Worm (Caenorhabditis elegans) whole organism, L1 larva: ENCODE measurements around the gene snb-1.

Source experiments
- C04F5.9 ChIP-seq: sonication (generic microtip); optimal IDR thresholded peaks from 2 replicates; lab custom pipeline; 2016; ENCODE audit warnings: missing genetic modification characterization, missing compliant biosample characterization
- C16A3.4 ChIP-seq: fragments of 150-350 bp; optimal IDR thresholded peaks from 2 replicates; lab custom pipeline; 2014; ENCODE audit warnings: missing biosample characterization, missing genetic modification characterization
- Y116A8C.19 ChIP-seq: sonication (generic microtip); optimal IDR thresholded peaks from 2 replicates; lab custom pipeline; 2016; ENCODE audit warnings: missing compliant biosample characterization, missing genetic modification characterization, borderline replicate concordance
- ceh-82 ChIP-seq, 3 experiments: fragments of 150-350 bp in 1 of 3; sonication (generic microtip) in 2 of 3; optimal IDR thresholded peaks; 2 replicates each; lab custom pipeline; 2014 to 2017; ENCODE audit warnings: missing biosample characterization in 3 of 3, missing genetic modification characterization in 3 of 3
- dsc-1 ChIP-seq: sonication (generic microtip); optimal IDR thresholded peaks from 2 replicates; lab custom pipeline; 2016; ENCODE audit warnings: mild to moderate bottlenecking, missing genetic modification characterization, missing compliant biosample characterization
- elt-2 ChIP-seq: sonication (generic microtip); optimal IDR thresholded peaks from 2 replicates; lab custom pipeline; 2016; ENCODE audit warnings: missing genetic modification characterization, mild to moderate bottlenecking, inconsistent platforms, missing compliant biosample characterization, missing genetic modification reagents
- lin-39 ChIP-seq: fragments of 150-350 bp; optimal IDR thresholded peaks from 2 replicates; lab custom pipeline; 2014; ENCODE audit warnings: missing biosample characterization, missing genetic modification reagents, missing genetic modification characterization
- lir-3 ChIP-seq: sonication (generic microtip); optimal IDR thresholded peaks from 2 replicates; lab custom pipeline; 2016; ENCODE audit warnings: mild to moderate bottlenecking, missing genetic modification characterization, moderate library complexity, missing compliant biosample characterization; ENCODE audit not compliant: poor library complexity
- mdl-1 ChIP-seq, 2 experiments: fragments of 150-350 bp; optimal IDR thresholded peaks; 2 replicates each; lab custom pipeline; 2014 to 2017; ENCODE audit warnings: missing biosample characterization in 2 of 2, missing genetic modification characterization in 2 of 2, inconsistent platforms in 1 of 2
- nhr-76 ChIP-seq: sonication (generic microtip); optimal IDR thresholded peaks from 2 replicates; lab custom pipeline; 2017; ENCODE audit warnings: missing biosample characterization, missing genetic modification characterization
- ztf-11 ChIP-seq, 2 experiments: sonication (generic microtip); optimal IDR thresholded peaks; 2 replicates each; lab custom pipeline; 2016 to 2017; ENCODE audit warnings: missing genetic modification characterization in 2 of 2, missing biosample characterization in 1 of 2, missing compliant biosample characterization in 1 of 2

DNA sequence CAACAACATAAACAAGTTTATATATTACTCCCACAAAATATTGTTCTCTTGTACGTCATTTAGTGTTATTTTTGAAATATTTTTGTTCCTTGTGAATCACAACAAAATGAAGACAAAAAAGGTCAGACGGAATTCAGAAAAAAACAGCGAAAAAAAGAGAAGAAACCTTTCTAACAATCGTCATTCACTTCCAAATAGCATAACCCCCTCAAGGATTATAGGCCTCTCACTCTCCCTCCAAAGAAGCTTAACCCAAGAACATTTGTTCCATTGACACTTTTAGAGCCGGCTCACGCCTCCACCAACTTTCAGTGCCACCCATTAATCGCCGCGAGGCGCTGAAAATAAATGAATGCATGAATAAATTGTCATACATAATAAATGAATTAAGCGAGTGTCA lies 3.2 kb upstream of the snb-1 start:
- no peak for TF ChIP-seq lir-3 (tag; lab: Kevin White, UChicago)
- TF ChIP-seq C16A3.4 (tag; lab: Kevin White, UChicago), result no peak
- no peak for TF ChIP-seq elt-2 (tag; lab: Kevin White, UChicago)
- TF ChIP-seq ceh-82 (tag; optimal IDR thresholded peaks at IDR 0.05; lab: Kevin White, UChicago), result no peak
- no peak for TF ChIP-seq C04F5.9
- TF ChIP-seq mdl-1 (tag; optimal IDR thresholded peaks at IDR 0.05; lab: Kevin White, UChicago), result no peak
- TF ChIP-seq Y116A8C.19 (tag; lab: Kevin White, UChicago), result no peak
- TF ChIP-seq nhr-76 (tag; lab: Kevin White, UChicago), result no peak
- TF ChIP-seq ztf-11 (tag; optimal IDR thresholded peaks at IDR 0.05; lab: Kevin White, UChicago), result no peak
- no peak for TF ChIP-seq lin-39
- TF ChIP-seq dsc-1 (tag; lab: Kevin White, UChicago), result no peak
